Worm (Caenorhabditis elegans) whole organism, L1 larva: ENCODE measurements around the gene tmc-1.

Source experiments
- ceh-82 ChIP-seq, 3 experiments: fragments of 150-350 bp in 1 of 3; sonication (generic microtip) in 2 of 3; optimal IDR thresholded peaks; 2 replicates each; lab custom pipeline; 2014 to 2017; ENCODE audit warnings: missing biosample characterization in 3 of 3, missing genetic modification characterization in 3 of 3
- dpl-1 ChIP-seq, 3 experiments: fragments of 150-350 bp in 2 of 3; sonication (generic microtip) in 1 of 3; optimal IDR thresholded peaks; 2 replicates each; lab custom pipeline; 2014 to 2017; ENCODE audit warnings: missing biosample characterization in 3 of 3, missing genetic modification characterization in 3 of 3, missing genetic modification reagents in 3 of 3
- lin-39 ChIP-seq: fragments of 150-350 bp; optimal IDR thresholded peaks from 2 replicates; lab custom pipeline; 2014; ENCODE audit warnings: missing biosample characterization, missing genetic modification reagents, missing genetic modification characterization
- lsy-2 ChIP-seq, 2 experiments: fragments of 150-350 bp; optimal IDR thresholded peaks; 2 replicates each; lab custom pipeline; 2014; ENCODE audit warnings: missing biosample characterization in 2 of 2, missing genetic modification characterization in 2 of 2
- nhr-90 ChIP-seq: sonication (generic microtip); optimal IDR thresholded peaks from 2 replicates; lab custom pipeline; 2016; ENCODE audit warnings: mild to moderate bottlenecking, missing genetic modification characterization, missing compliant biosample characterization; ENCODE audit not compliant: poor library complexity
- sptf-1 ChIP-seq: fragments of 150-350 bp; optimal IDR thresholded peaks from 2 replicates; lab custom pipeline; 2014; ENCODE audit warnings: missing biosample characterization, missing genetic modification characterization
- unc-130 ChIP-seq: fragments of 150-350 bp; optimal IDR thresholded peaks from 2 replicates; lab custom pipeline; 2017; ENCODE audit warnings: missing biosample characterization, missing genetic modification characterization, inconsistent platforms
- zag-1 ChIP-seq: fragments of 150-350 bp; optimal IDR thresholded peaks from 2 replicates; lab custom pipeline; 2014; ENCODE audit warnings: missing biosample characterization, missing genetic modification characterization
- ztf-4 ChIP-seq: fragments of 150-350 bp; optimal IDR thresholded peaks from 2 replicates; lab custom pipeline; 2014; ENCODE audit warnings: missing biosample characterization, missing genetic modification characterization

ce11 chrX:1218457-1218856 lies 56.5 kb downstream of the tmc-1 start:
- no peak for TF ChIP-seq nhr-90 (tag; lab: Kevin White, UChicago)
- TF ChIP-seq dpl-1 (GFP tag; optimal IDR thresholded peaks at IDR 0.05; lab: Kevin White, UChicago), result no peak
- TF ChIP-seq zag-1 (tag; lab: Kevin White, UChicago), result no peak
- TF ChIP-seq unc-130 (tag; lab: Kevin White, UChicago), result no peak
- no peak for TF ChIP-seq lin-39 (tag; lab: Kevin White, UChicago)
- TF ChIP-seq lsy-2 (tag; optimal IDR thresholded peaks at IDR 0.05; lab: Kevin White, UChicago), result no peak
- TF ChIP-seq ceh-82 (tag; optimal IDR thresholded peaks at IDR 0.05; lab: Kevin White, UChicago), result no peak
- no peak for TF ChIP-seq sptf-1
- no peak for TF ChIP-seq ztf-4 (tag; lab: Kevin White, UChicago)
